Fruit fly (Drosophila melanogaster) whole organism, embryonic: ENCODE data around the gene Polr3E.
A peak's percentile ranks its signal among the peaks of the same experiment; 100 is the strongest.

Experiments used
- Bgb ChIP-seq: fragments of 200-800 bp; sonication (Bioruptor generic); IDR thresholded peaks from 2 replicates; pipeline ENCODE4 v1.3.6; 2022; ENCODE audit warnings: missing biosample characterization, missing genetic modification characterization; ENCODE audit not compliant: partially characterized antibody
- CG10274 ChIP-seq: fragments of 200-800 bp; sonication (Bioruptor generic); optimal IDR thresholded peaks from 3 replicates; lab custom pipeline; 2017; ENCODE audit warnings: missing biosample characterization, mild to moderate bottlenecking, missing genetic modification characterization
- CG10366 ChIP-seq: fragments of 200-800 bp; sonication (Bioruptor generic); IDR thresholded peaks from 2 replicates; pipeline ENCODE4 v1.3.6; 2022; ENCODE audit warnings: missing biosample characterization, missing genetic modification characterization
- CG10979 ChIP-seq: fragments of 200-800 bp; sonication (Bioruptor generic); optimal IDR thresholded peaks from 2 replicates; lab custom pipeline; 2018; ENCODE audit warnings: missing biosample characterization, mild to moderate bottlenecking, missing genetic modification characterization, moderate library complexity
- CG11398 ChIP-seq: fragments of 200-800 bp; sonication (Bioruptor generic); optimal IDR thresholded peaks from 2 replicates; lab custom pipeline; 2016; ENCODE audit warnings: missing biosample characterization, missing genetic modification characterization
- CG11695 ChIP-seq: fragments of 200-800 bp; sonication (Bioruptor generic); IDR thresholded peaks from 3 replicates; pipeline ENCODE4 v1.3.6; 2022; ENCODE audit warnings: missing biosample characterization, missing genetic modification characterization
- CG13775 ChIP-seq: fragments of 200-800 bp; sonication (Bioruptor generic); optimal IDR thresholded peaks from 3 replicates; lab custom pipeline; 2017; ENCODE audit warnings: missing biosample characterization, mild to moderate bottlenecking, missing genetic modification characterization
- CG15514 ChIP-seq: fragments of 200-800 bp; sonication (Bioruptor generic); optimal IDR thresholded peaks from 3 replicates; lab custom pipeline; 2017; ENCODE audit warnings: missing biosample characterization, missing genetic modification characterization, mild to moderate bottlenecking, moderate library complexity, missing genetic modification reagents
- CG16815 ChIP-seq: fragments of 200-800 bp; sonication (Bioruptor generic); optimal IDR thresholded peaks from 3 replicates; lab custom pipeline; 2017; ENCODE audit warnings: missing biosample characterization, mild to moderate bottlenecking, missing genetic modification characterization
- CG17361 ChIP-seq: fragments of 200-800 bp; sonication (Bioruptor generic); IDR thresholded peaks from 3 replicates; pipeline ENCODE4 v1.3.6; 2022; ENCODE audit warnings: missing biosample characterization, missing genetic modification characterization
- CG18476 ChIP-seq: fragments of 200-800 bp; sonication (Bioruptor generic); optimal IDR thresholded peaks from 2 replicates; lab custom pipeline; 2016; ENCODE audit warnings: missing biosample characterization, mild to moderate bottlenecking, missing genetic modification characterization
- CG18599 ChIP-seq: fragments of 200-800 bp; sonication (Bioruptor generic); optimal IDR thresholded peaks from 3 replicates; lab custom pipeline; 2017; ENCODE audit warnings: missing biosample characterization, missing genetic modification characterization, mild to moderate bottlenecking, moderate library complexity, missing genetic modification reagents
- CG31441 ChIP-seq: fragments of 200-800 bp; sonication (Bioruptor generic); IDR thresholded peaks from 2 replicates; pipeline ENCODE4 v1.3.6; 2022; ENCODE audit warnings: missing biosample characterization, missing genetic modification characterization
- CG4360 ChIP-seq: fragments of 200-800 bp; sonication (Bioruptor generic); IDR thresholded peaks from 2 replicates; pipeline ENCODE4 v1.3.6; 2022; ENCODE audit warnings: missing biosample characterization, missing genetic modification characterization
- CG4617 ChIP-seq: fragments of 200-800 bp; sonication (Bioruptor generic); optimal IDR thresholded peaks from 3 replicates; lab custom pipeline; 2016; ENCODE audit warnings: missing biosample characterization, missing genetic modification characterization, borderline replicate concordance
- CG4707 ChIP-seq: fragments of 200-800 bp; sonication (Bioruptor generic); optimal IDR thresholded peaks from 2 replicates; lab custom pipeline; 2018; ENCODE audit warnings: missing biosample characterization, mild to moderate bottlenecking, missing genetic modification characterization, moderate library complexity
- CG4854 ChIP-seq: fragments of 200-800 bp; sonication (Bioruptor generic); optimal IDR thresholded peaks from 2 replicates; lab custom pipeline; 2016; ENCODE audit warnings: missing biosample characterization, missing genetic modification characterization, inconsistent platforms
- CG5245 ChIP-seq: fragments of 200-800 bp; sonication (Bioruptor generic); optimal IDR thresholded peaks from 3 replicates; lab custom pipeline; 2016; ENCODE audit warnings: missing biosample characterization, missing genetic modification characterization
- CG6689 ChIP-seq: fragments of 200-800 bp; sonication (Bioruptor generic); IDR thresholded peaks from 2 replicates; pipeline ENCODE4 v1.3.6; 2022; ENCODE audit warnings: missing biosample characterization, missing genetic modification characterization
- CG7745 ChIP-seq: fragments of 200-800 bp; sonication (Bioruptor generic); optimal IDR thresholded peaks from 2 replicates; lab custom pipeline; 2018; ENCODE audit warnings: missing biosample characterization, mild to moderate bottlenecking, missing genetic modification characterization, moderate library complexity
- Chrac-16 ChIP-seq: fragments of 200-800 bp; sonication (Bioruptor generic); optimal IDR thresholded peaks from 3 replicates; lab custom pipeline; 2016; ENCODE audit warnings: missing biosample characterization, missing genetic modification characterization
- HLHmδ ChIP-seq: fragments of 200-800 bp; sonication (Bioruptor generic); optimal IDR thresholded peaks from 2 replicates; lab custom pipeline; 2018; ENCODE audit warnings: missing biosample characterization, mild to moderate bottlenecking, missing genetic modification characterization, moderate library complexity
- Hand ChIP-seq: fragments of 200-800 bp; sonication (Bioruptor generic); optimal IDR thresholded peaks from 2 replicates; lab custom pipeline; 2017; ENCODE audit warnings: mild to moderate bottlenecking, missing biosample characterization, missing genetic modification reagents, missing genetic modification characterization
- Hmr ChIP-seq: fragments of 200-800 bp; sonication (Bioruptor generic); optimal IDR thresholded peaks from 3 replicates; lab custom pipeline; 2017; ENCODE audit warnings: mild to moderate bottlenecking, missing biosample characterization, missing genetic modification reagents, missing genetic modification characterization
- Hr39 ChIP-seq: fragments of >200 bp; optimal IDR thresholded peaks from 2 replicates; lab custom pipeline; 2017
- Hr51 ChIP-seq, 2 experiments: fragments of 200-800 bp; sonication (Bioruptor generic); optimal IDR thresholded peaks; 2 replicates in 1 of 2; 3 replicates in 1 of 2; lab custom pipeline; 2016 to 2018; ENCODE audit warnings: missing biosample characterization in 2 of 2, missing genetic modification characterization in 2 of 2, mild to moderate bottlenecking in 1 of 2, moderate library complexity in 1 of 2
- Kr ChIP-seq: fragments of 200-800 bp; sonication (Bioruptor generic); optimal IDR thresholded peaks from 2 replicates; lab custom pipeline; 2017; ENCODE audit warnings: missing biosample characterization, mild to moderate bottlenecking, missing genetic modification characterization
- Mes4 ChIP-seq: fragments of 200-800 bp; sonication (Bioruptor generic); optimal IDR thresholded peaks from 2 replicates; lab custom pipeline; 2016; ENCODE audit warnings: missing biosample characterization, missing genetic modification characterization
- Ptx1 ChIP-seq: fragments of 200-800 bp; sonication (Bioruptor generic); IDR thresholded peaks from 2 replicates; pipeline ENCODE4 v1.3.6; 2022; ENCODE audit warnings: missing biosample characterization, missing genetic modification characterization
- Sox100B ChIP-seq: fragments of 200-800 bp; sonication (Bioruptor generic); optimal IDR thresholded peaks from 3 replicates; lab custom pipeline; 2018; ENCODE audit warnings: missing biosample characterization, mild to moderate bottlenecking, missing genetic modification characterization
- Tbp ChIP-seq: fragments of >200 bp; optimal IDR thresholded peaks from 2 replicates; lab custom pipeline; 2018; ENCODE audit warnings: missing biosample characterization, missing genetic modification characterization
- Xbp1 ChIP-seq: fragments of 200-800 bp; sonication (Bioruptor generic); optimal IDR thresholded peaks from 3 replicates; lab custom pipeline; 2016; ENCODE audit warnings: missing biosample characterization, mild to moderate bottlenecking, missing genetic modification characterization
- ase ChIP-seq: fragments of 200-800 bp; sonication (Bioruptor generic); IDR thresholded peaks from 3 replicates; pipeline ENCODE4 v1.3.6; 2022; ENCODE audit warnings: missing biosample characterization, missing genetic modification characterization
- az2 ChIP-seq: fragments of 200-800 bp; sonication (Bioruptor generic); optimal IDR thresholded peaks from 3 replicates; lab custom pipeline; 2016; ENCODE audit warnings: missing biosample characterization, missing genetic modification characterization
- cato ChIP-seq: fragments of 200-800 bp; sonication (Bioruptor generic); optimal IDR thresholded peaks from 2 replicates; lab custom pipeline; 2016; ENCODE audit warnings: missing biosample characterization, missing genetic modification characterization, borderline replicate concordance
- chm ChIP-seq: fragments of 200-800 bp; sonication (Bioruptor generic); IDR thresholded peaks from 2 replicates; pipeline ENCODE4 v1.3.6; 2022; ENCODE audit warnings: missing biosample characterization, missing genetic modification characterization
- eve ChIP-seq, 2 experiments: fragments of >200 bp; optimal IDR thresholded peaks; 2 replicates each; lab custom pipeline; 2017; ENCODE audit warnings: missing biosample characterization in 2 of 2, missing genetic modification characterization in 2 of 2
- gcm2 ChIP-seq: fragments of 200-800 bp; sonication (Bioruptor generic); optimal IDR thresholded peaks from 2 replicates; lab custom pipeline; 2016; ENCODE audit warnings: missing biosample characterization, missing genetic modification characterization
- gem ChIP-seq: fragments of 200-800 bp; sonication (Bioruptor generic); optimal IDR thresholded peaks from 2 replicates; lab custom pipeline; 2019; ENCODE audit warnings: missing biosample characterization, mild to moderate bottlenecking, missing genetic modification characterization, moderate library complexity
- insv ChIP-seq, 2 experiments: fragments of 200-800 bp; sonication (Bioruptor generic); optimal IDR thresholded peaks; 3 replicates each; lab custom pipeline; 2016 to 2018; ENCODE audit warnings: missing biosample characterization in 2 of 2, missing genetic modification characterization in 2 of 2
- inv ChIP-seq: fragments of 200-800 bp; sonication (Bioruptor generic); IDR thresholded peaks from 2 replicates; pipeline ENCODE4 v1.3.6; 2022; ENCODE audit warnings: missing biosample characterization, missing genetic modification characterization; ENCODE audit not compliant: partially characterized antibody
- ken ChIP-seq: fragments of 200-800 bp; sonication (Bioruptor generic); IDR thresholded peaks from 3 replicates; pipeline ENCODE4 v1.3.6; 2022; ENCODE audit warnings: missing biosample characterization, missing genetic modification characterization
- lbe ChIP-seq: fragments of 200-800 bp; sonication (Bioruptor generic); optimal IDR thresholded peaks from 2 replicates; lab custom pipeline; 2016; ENCODE audit warnings: missing biosample characterization, mild to moderate bottlenecking, missing genetic modification characterization
- nerfin-1 ChIP-seq: fragments of 200-800 bp; sonication (Bioruptor generic); optimal IDR thresholded peaks from 3 replicates; lab custom pipeline; 2019; ENCODE audit warnings: missing biosample characterization, mild to moderate bottlenecking, missing genetic modification characterization, moderate library complexity
- pan ChIP-seq, 4 experiments: fragments of >200 bp in 3 of 4; fragments of 200-800 bp in 1 of 4; sonication (Bioruptor generic) in 1 of 4; optimal IDR thresholded peaks in 3 of 4; IDR thresholded peaks in 1 of 4; 2 replicates each; pipeline versions ENCODE4 v1.3.6 to Lab custom; 2017 to 2022; ENCODE audit warnings: missing biosample characterization in 2 of 4, missing genetic modification characterization in 2 of 4, mixed read lengths in 1 of 4
- so ChIP-seq: fragments of 200-800 bp; sonication (Bioruptor generic); IDR thresholded peaks from 3 replicates; pipeline ENCODE4 v1.3.6; 2022; ENCODE audit warnings: missing biosample characterization, missing genetic modification characterization
- stc ChIP-seq: fragments of 200-800 bp; sonication (Bioruptor generic); IDR thresholded peaks from 2 replicates; pipeline ENCODE4 v1.3.6; 2022; ENCODE audit warnings: missing biosample characterization, missing genetic modification characterization
- tgo ChIP-seq: fragments of 200-800 bp; sonication (Bioruptor generic); IDR thresholded peaks from 3 replicates; pipeline ENCODE4 v1.3.6; 2022; ENCODE audit warnings: missing biosample characterization, missing genetic modification characterization
- zen2 ChIP-seq: fragments of 200-800 bp; sonication (Bioruptor generic); IDR thresholded peaks from 3 replicates; pipeline ENCODE4 v1.3.6; 2022; ENCODE audit warnings: missing biosample characterization, missing genetic modification characterization; ENCODE audit not compliant: partially characterized antibody
- zfh2 ChIP-seq: fragments of 200-800 bp; sonication (Bioruptor generic); optimal IDR thresholded peaks from 2 replicates; lab custom pipeline; 2016; ENCODE audit warnings: missing biosample characterization, missing genetic modification characterization

Polr3E gene

dm6 chr3L:21047037-21047436, 15.4 kb downstream of the Polr3E start (continued):
- TF ChIP-seq ase (GFP tag; lab: Robert Waterston, UW) (no peak), nerfin-1 (tag; lab: Kevin White, UChicago) (no peak), CG11398 (GFP tag; lab: Kevin White, UChicago) (no peak), CG11695 (peak; percentile 44; the same call in 1 of the 3 replicates), zfh2 (GFP tag; lab: Kevin White, UChicago) (no peak), Bgb (GFP tag; lab: Robert Waterston, UW) (no peak), cato (GFP tag; lab: Kevin White, UChicago) (no peak), az2 (GFP tag; lab: Kevin White, UChicago) (peak; percentile 58), so (GFP tag; lab: Robert Waterston, UW) (no peak), chm (GFP tag; lab: Robert Waterston, UW) (peak; percentile 65), Mes4 (no peak), lbe (no peak), tgo (no peak; the same call in 2 of the 3 replicates), CG16815 (no peak), Chrac-16 (GFP tag; lab: Kevin White, UChicago) (peak; percentile 33), gem (tag; lab: Kevin White, UChicago) (peak; percentile 78), CG18476 (GFP tag; lab: Kevin White, UChicago) (peak; percentile 42), Hr39 (lab: Kevin White, UChicago) (no peak), HLHmδ (no peak), CG4854 (no peak), CG10366 (no peak), Hand (peak; percentile 6), CG10979 (tag; lab: Kevin White, UChicago) (peak; percentile 74), Tbp (no peak), pan (optimal IDR thresholded peaks at IDR 0.05; lab: Kevin White, UChicago) (no peak), pan (GFP tag; optimal IDR thresholded peaks at IDR 0.05 in 1 of 2, IDR thresholded peaks at IDR 0.05 in 1 of 2) (peak in 1 of 2 experiments; percentile 42), Hmr (GFP tag; lab: Kevin White, UChicago) (peak; percentile 11), CG10274 (no peak), inv (no peak), CG18599 (GFP tag; lab: Kevin White, UChicago) (peak; percentile 54), Kr (GFP tag; lab: Kevin White, UChicago) (peak; percentile 19), ken (no peak), insv (GFP tag; optimal IDR thresholded peaks at IDR 0.05; lab: Kevin White, UChicago) (no peak), CG4617 (no peak), CG13775 (peak; percentile 50), CG4360 (GFP tag; lab: Robert Waterston, UW) (peak; percentile 26; the same call in 1 of the 2 replicates), zen2 (GFP tag; lab: Robert Waterston, UW) (no peak), CG15514 (GFP tag; lab: Kevin White, UChicago) (no peak), Sox100B (peak; percentile 28), stc (GFP tag; lab: Robert Waterston, UW) (peak; percentile 30; the same call in 1 of the 2 replicates), CG7745 (tag; lab: Kevin White, UChicago) (no peak), gcm2 (GFP tag; lab: Kevin White, UChicago) (no peak), CG4707 (GFP tag; lab: Kevin White, UChicago) (peak; percentile 2), CG17361 (0 out of 3 replicates have a peak, but pooled peaks have one; percentile 23), CG31441 (GFP tag; lab: Robert Waterston, UW) (peak; percentile 71), Xbp1 (GFP tag; lab: Kevin White, UChicago) (peak; percentile 39), Hr51 (GFP tag; optimal IDR thresholded peaks at IDR 0.05; lab: Kevin White, UChicago) (peak in 1 of 2 experiments; percentile 59), CG5245 (GFP tag; lab: Kevin White, UChicago) (peak; percentile 24), eve (GFP tag; optimal IDR thresholded peaks at IDR 0.05; lab: Kevin White, UChicago) (peak in 1 of 2 experiments; percentile 67), CG6689 (GFP tag; lab: Robert Waterston, UW) (0 out of 2 replicates have a peak, but pooled peaks have one; percentile 11), Ptx1 (GFP tag; lab: Robert Waterston, UW) (0 out of 2 replicates have a peak, but pooled peaks have one; percentile 13)
